Worm (Caenorhabditis elegans): Measurements from ENCODE around the gene C31G12.1.

DNA sequence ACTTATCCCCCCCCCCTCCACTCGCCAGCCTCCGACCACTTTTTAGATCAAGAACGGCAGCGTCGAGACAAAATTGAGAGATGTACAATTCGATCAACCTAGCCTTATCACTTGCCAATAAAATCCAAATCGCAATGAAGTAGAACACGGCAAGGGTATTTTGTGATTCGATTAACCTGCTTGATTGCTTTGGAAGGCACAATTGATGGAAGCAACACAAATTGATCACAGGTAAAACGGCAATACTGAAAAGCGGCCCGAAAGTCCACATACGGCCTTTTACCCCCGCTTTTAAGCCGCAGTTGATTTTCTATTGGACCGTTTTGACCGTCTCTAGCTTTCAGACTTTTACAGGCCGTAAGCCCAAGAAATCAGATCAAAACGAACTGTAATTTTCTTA lies 8.6 kb downstream of the C31G12.1 start, which contains the start of gene clec-245:
- TF ChIP-seq nhr-23 (tag; optimal IDR thresholded peaks at IDR 0.05) (no peak), ztf-1 (GFP tag; conservative IDR thresholded peaks at IDR 0.05) (no peak), nhr-77 (tag; optimal IDR thresholded peaks at IDR 0.05) (no peak), snpc-4 (tag; optimal IDR thresholded peaks at IDR 0.05) (no peak), ztf-4 (tag; optimal IDR thresholded peaks at IDR 0.05) (no peak), ceh-82 (tag; optimal IDR thresholded peaks at IDR 0.05) (no peak)
